Worm (Caenorhabditis elegans) whole organism, L3 larva: Measurements from ENCODE around the gene ugt-7.

Experiments used
- ceh-28 ChIP-seq: fragments of 150-350 bp; optimal IDR thresholded peaks from 2 replicates; lab custom pipeline; 2014; ENCODE audit warnings: missing biosample characterization, missing genetic modification reagents, missing genetic modification characterization
- ceh-82 ChIP-seq: fragments of 150-350 bp; optimal IDR thresholded peaks from 2 replicates; lab custom pipeline; 2014; ENCODE audit warnings: missing biosample characterization, missing genetic modification characterization
- elt-1 ChIP-seq: fragments of 150-350 bp; optimal IDR thresholded peaks from 2 replicates; lab custom pipeline; 2014; ENCODE audit warnings: missing biosample characterization, missing genetic modification characterization
- lin-15B ChIP-seq: fragments of 150-350 bp; optimal IDR thresholded peaks from 2 replicates; lab custom pipeline; 2014; ENCODE audit warnings: missing biosample characterization, missing genetic modification characterization
- lin-39 ChIP-seq: fragments of 150-350 bp; optimal IDR thresholded peaks from 2 replicates; lab custom pipeline; 2018; ENCODE audit warnings: missing biosample characterization, missing genetic modification reagents, missing genetic modification characterization
- nhr-11 ChIP-seq: fragments of 150-350 bp; optimal IDR thresholded peaks from 2 replicates; lab custom pipeline; 2014; ENCODE audit warnings: missing biosample characterization, missing genetic modification characterization
- nhr-25 ChIP-seq: sonication (generic microtip); optimal IDR thresholded peaks from 2 replicates; lab custom pipeline; 2017; ENCODE audit warnings: missing biosample characterization, missing genetic modification characterization
- nhr-76 ChIP-seq: fragments of 150-350 bp; sonication (generic microtip); optimal IDR thresholded peaks from 5 replicates; lab custom pipeline; 2014; ENCODE audit warnings: missing biosample characterization, missing genetic modification characterization
- sea-2 ChIP-seq: fragments of 150-350 bp; sonication (generic microtip); optimal IDR thresholded peaks from 4 replicates; lab custom pipeline; 2014; ENCODE audit warnings: missing biosample characterization, missing genetic modification reagents, missing genetic modification characterization
- skn-1 ChIP-seq: fragments of 150-350 bp; optimal IDR thresholded peaks from 2 replicates; lab custom pipeline; 2014; ENCODE audit warnings: missing biosample characterization, missing genetic modification characterization
- snpc-4 ChIP-seq: fragments of 150-350 bp; optimal IDR thresholded peaks from 2 replicates; lab custom pipeline; 2014; ENCODE audit warnings: missing biosample characterization, missing genetic modification characterization
- ztf-11 ChIP-seq: fragments of 150-350 bp; optimal IDR thresholded peaks from 2 replicates; lab custom pipeline; 2014; ENCODE audit warnings: missing biosample characterization, missing genetic modification characterization

- TF ChIP-seq elt-1 (tag; lab: Kevin White, UChicago) (no peak), lin-39 (no peak), sea-2 (GFP tag; lab: Kevin White, UChicago) (no peak), ceh-82 (tag; lab: Kevin White, UChicago) (no peak), lin-15B (tag; lab: Kevin White, UChicago) (no peak), skn-1 (tag; lab: Kevin White, UChicago) (no peak), snpc-4 (no peak), ceh-28 (tag; lab: Kevin White, UChicago) (no peak), nhr-25 (no peak), nhr-11 (no peak), ztf-11 (tag; lab: Kevin White, UChicago) (no peak), nhr-76 (tag; lab: Kevin White, UChicago) (no peak)
These were observed 27.4 kb downstream of the ugt-7 start, which contains the start of gene srsx-9 for ce11 chrV:4972943-4973342.
